Worm (Caenorhabditis elegans) whole organism, young adult: Measurements from ENCODE around the gene atln-1.
A peak's percentile ranks its signal among the peaks of the same experiment; 100 is the strongest.

Source experiments
- B0035.1 ChIP-seq: sonication (generic microtip); optimal IDR thresholded peaks from 2 replicates; lab custom pipeline; 2016; ENCODE audit warnings: missing genetic modification characterization, mild to moderate bottlenecking, missing compliant biosample characterization, missing genotype, missing genetic modification reagents
- B0261.1 ChIP-seq: sonication (generic microtip); optimal IDR thresholded peaks from 2 replicates; lab custom pipeline; 2016; ENCODE audit warnings: mild to moderate bottlenecking, missing genetic modification characterization, moderate library complexity, missing compliant biosample characterization
- F37B4.10 ChIP-seq: fragments of 200-800 bp; sonication (Bioruptor generic); IDR thresholded peaks from 2 replicates; pipeline ENCODE4 v1.3.6; 2022; ENCODE audit warnings: missing genetic modification characterization, missing compliant biosample characterization
- F55B11.4 ChIP-seq: sonication (generic microtip); optimal IDR thresholded peaks from 2 replicates; lab custom pipeline; 2016; ENCODE audit warnings: missing compliant biosample characterization, missing genetic modification characterization, borderline replicate concordance; ENCODE audit not compliant: insufficient read depth
- K11D2.4 ChIP-seq: fragments of 200-800 bp; sonication (Bioruptor generic); IDR thresholded peaks from 2 replicates; pipeline ENCODE4 v1.3.6; 2022; ENCODE audit warnings: missing genetic modification reagents, missing genetic modification characterization, missing compliant biosample characterization
- T07F8.4 ChIP-seq: sonication (generic microtip); optimal IDR thresholded peaks from 2 replicates; lab custom pipeline; 2016; ENCODE audit warnings: mild to moderate bottlenecking, missing genetic modification characterization, moderate library complexity, missing compliant biosample characterization
- T26A5.8 ChIP-seq: sonication (generic microtip); optimal IDR thresholded peaks from 2 replicates; lab custom pipeline; 2016; ENCODE audit warnings: missing genetic modification characterization, missing compliant biosample characterization
- Y56A3A.18 ChIP-seq: fragments of 200-800 bp; sonication (Bioruptor generic); IDR thresholded peaks from 2 replicates; pipeline ENCODE4 v1.3.6; 2022; ENCODE audit warnings: missing genetic modification reagents, missing genetic modification characterization, missing compliant biosample characterization
- Y67H2A.10 ChIP-seq: fragments of 200-800 bp; sonication (Bioruptor generic); conservative IDR thresholded peaks from 2 replicates; pipeline ENCODE4 v1.3.6; 2022; ENCODE audit warnings: missing genetic modification reagents, missing genetic modification characterization, missing compliant biosample characterization
- akir-1 ChIP-seq: fragments of 200-800 bp; sonication (Bioruptor generic); optimal IDR thresholded peaks from 2 replicates; lab custom pipeline; 2018; ENCODE audit warnings: mild to moderate bottlenecking, missing genetic modification characterization, moderate library complexity, missing compliant biosample characterization
- atf-7 ChIP-seq: sonication (generic microtip); optimal IDR thresholded peaks from 2 replicates; lab custom pipeline; 2017; ENCODE audit warnings: mild to moderate bottlenecking, missing genetic modification characterization, missing compliant biosample characterization
- athp-1 ChIP-seq: sonication (generic microtip); optimal IDR thresholded peaks from 2 replicates; lab custom pipeline; 2017; ENCODE audit warnings: mild to moderate bottlenecking, missing genetic modification characterization, missing compliant biosample characterization
- attf-3 ChIP-seq: fragments of 200-800 bp; sonication (Bioruptor generic); conservative IDR thresholded peaks from 2 replicates; pipeline ENCODE4 v1.3.6; 2022; ENCODE audit warnings: missing genetic modification reagents, missing genetic modification characterization, missing compliant biosample characterization
- ceh-100 ChIP-seq: fragments of 200-800 bp; sonication (Bioruptor generic); IDR thresholded peaks from 2 replicates; pipeline ENCODE4 v1.3.6; 2022; ENCODE audit warnings: missing genetic modification reagents, missing genetic modification characterization, missing compliant biosample characterization
- ceh-27 ChIP-seq: fragments of 200-800 bp; sonication (Bioruptor generic); optimal IDR thresholded peaks from 2 replicates; lab custom pipeline; 2018; ENCODE audit warnings: mild to moderate bottlenecking, missing genetic modification characterization, moderate library complexity, missing compliant biosample characterization
- ceh-40 ChIP-seq: fragments of 200-800 bp; sonication (Bioruptor generic); IDR thresholded peaks from 2 replicates; pipeline ENCODE4 v1.3.6; 2022; ENCODE audit warnings: missing genetic modification characterization, missing compliant biosample characterization
- ceh-58 ChIP-seq: fragments of 200-800 bp; sonication (Bioruptor generic); IDR thresholded peaks from 2 replicates; pipeline ENCODE4 v1.3.6; 2022; ENCODE audit warnings: missing genetic modification characterization, missing compliant biosample characterization
- ceh-79 ChIP-seq: sonication (generic microtip); optimal IDR thresholded peaks from 2 replicates; lab custom pipeline; 2017; ENCODE audit warnings: mild to moderate bottlenecking, missing genetic modification characterization, missing compliant biosample characterization
- dox-1 ChIP-seq: fragments of 200-800 bp; sonication (Bioruptor generic); IDR thresholded peaks from 2 replicates; pipeline ENCODE4 v1.3.6; 2022; ENCODE audit warnings: missing genetic modification reagents, missing genetic modification characterization, missing compliant biosample characterization
- dpl-1 ChIP-seq: fragments of 150-350 bp; optimal IDR thresholded peaks from 2 replicates; lab custom pipeline; 2014; ENCODE audit warnings: missing biosample characterization, missing genetic modification reagents, missing genetic modification characterization
- ets-4 ChIP-seq: fragments of 200-800 bp; sonication (Bioruptor generic); optimal IDR thresholded peaks from 2 replicates; lab custom pipeline; 2018; ENCODE audit warnings: mild to moderate bottlenecking, missing genetic modification characterization, missing compliant biosample characterization
- hlh-12 ChIP-seq: sonication (generic microtip); optimal IDR thresholded peaks from 2 replicates; lab custom pipeline; 2016; ENCODE audit warnings: missing genetic modification characterization, missing compliant biosample characterization
- hlh-26 ChIP-seq: fragments of 200-800 bp; sonication (Bioruptor generic); conservative IDR thresholded peaks from 2 replicates; pipeline ENCODE4 v1.3.6; 2022; ENCODE audit warnings: missing genetic modification reagents, missing genetic modification characterization, missing compliant biosample characterization
- hmg-1.2 ChIP-seq: fragments of 200-800 bp; sonication (Bioruptor generic); IDR thresholded peaks from 2 replicates; pipeline ENCODE4 v1.3.6; 2022; ENCODE audit warnings: missing genetic modification reagents, missing genetic modification characterization, missing compliant biosample characterization
- hmg-20 ChIP-seq: fragments of 200-800 bp; sonication (Bioruptor generic); IDR thresholded peaks from 2 replicates; pipeline ENCODE4 v1.3.6; 2022; ENCODE audit warnings: missing genetic modification reagents, missing genetic modification characterization, missing compliant biosample characterization
- hrde-1 ChIP-seq: sonication (generic microtip); optimal IDR thresholded peaks from 2 replicates; lab custom pipeline; 2016; ENCODE audit warnings: missing genetic modification characterization, mild to moderate bottlenecking, missing compliant biosample characterization, moderate library complexity, missing genotype, missing genetic modification reagents, borderline replicate concordance
- lag-1 ChIP-seq: fragments of 200-800 bp; sonication (Bioruptor generic); IDR thresholded peaks from 2 replicates; pipeline ENCODE4 v1.3.6; 2022; ENCODE audit warnings: missing genetic modification reagents, missing genetic modification characterization, missing compliant biosample characterization
- let-526 ChIP-seq: fragments of 200-800 bp; sonication (Bioruptor generic); IDR thresholded peaks from 2 replicates; pipeline ENCODE4 v1.3.6; 2022; ENCODE audit warnings: missing genetic modification reagents, missing genetic modification characterization, missing compliant biosample characterization
- lin-35 ChIP-seq, 3 experiments: fragments of 150-350 bp in 2 of 3; sonication (generic microtip) in 1 of 3; optimal IDR thresholded peaks; 2 replicates each; lab custom pipeline; 2014 to 2018; ENCODE audit warnings: missing biosample characterization in 3 of 3, missing genetic modification characterization in 3 of 3, missing genetic modification reagents in 3 of 3
- lin-40 ChIP-seq: sonication (generic microtip); optimal IDR thresholded peaks from 2 replicates; lab custom pipeline; 2016; ENCODE audit warnings: missing genetic modification characterization, mild to moderate bottlenecking, missing compliant biosample characterization, missing genotype, missing genetic modification reagents
- madf-6 ChIP-seq: fragments of 200-800 bp; sonication (Bioruptor generic); IDR thresholded peaks from 2 replicates; pipeline ENCODE4 v1.3.6; 2022; ENCODE audit warnings: missing genetic modification reagents, missing genetic modification characterization, missing compliant biosample characterization
- mel-28 ChIP-seq: sonication (generic microtip); optimal IDR thresholded peaks from 2 replicates; lab custom pipeline; 2016; ENCODE audit warnings: borderline replicate concordance, mild to moderate bottlenecking, missing genetic modification characterization, missing compliant biosample characterization
- nfya-1 ChIP-seq: sonication (generic microtip); optimal IDR thresholded peaks from 2 replicates; lab custom pipeline; 2017; ENCODE audit warnings: antibody characterized with exemption, missing compliant biosample characterization, missing genetic modification characterization, borderline replicate concordance; ENCODE audit not compliant: insufficient read depth
- nfyb-1 ChIP-seq: fragments of 200-800 bp; sonication (Bioruptor generic); IDR thresholded peaks from 2 replicates; pipeline ENCODE4 v1.3.6; 2022; ENCODE audit warnings: missing genetic modification reagents, missing genetic modification characterization, missing compliant biosample characterization
- nhr-120 ChIP-seq: fragments of 200-800 bp; sonication (Bioruptor generic); IDR thresholded peaks from 2 replicates; pipeline ENCODE4 v1.3.6; 2022; ENCODE audit warnings: missing genetic modification characterization, missing compliant biosample characterization
- nhr-90 ChIP-seq: sonication (generic microtip); optimal IDR thresholded peaks from 2 replicates; lab custom pipeline; 2016; ENCODE audit warnings: missing genotype, mild to moderate bottlenecking, missing genetic modification characterization, missing compliant biosample characterization
- rcor-1 ChIP-seq: fragments of 200-800 bp; sonication (Bioruptor generic); IDR thresholded peaks from 2 replicates; pipeline ENCODE4 v1.3.6; 2022; ENCODE audit warnings: missing genetic modification reagents, missing genetic modification characterization, missing compliant biosample characterization
- repo-1 ChIP-seq: sonication (generic microtip); optimal IDR thresholded peaks from 2 replicates; lab custom pipeline; 2017; ENCODE audit warnings: mild to moderate bottlenecking, missing genetic modification characterization, missing compliant biosample characterization
- snpc-1.1 ChIP-seq: sonication (generic microtip); optimal IDR thresholded peaks from 2 replicates; lab custom pipeline; 2017; ENCODE audit warnings: missing genetic modification characterization, mild to moderate bottlenecking, missing compliant biosample characterization, antibody characterized with exemption, moderate library complexity, missing genotype, missing genetic modification reagents; ENCODE audit not compliant: insufficient read depth
- snpc-4 ChIP-seq, 5 experiments: fragments of 150-350 bp in 1 of 5; sonication (generic microtip) in 4 of 5; optimal IDR thresholded peaks; 2 replicates each; lab custom pipeline; 2014 to 2018; ENCODE audit warnings: missing genetic modification characterization in 5 of 5, missing biosample characterization in 3 of 5, antibody characterized with exemption in 2 of 5, mild to moderate bottlenecking in 2 of 5, missing compliant biosample characterization in 2 of 5, missing genotype in 2 of 5, moderate library complexity in 2 of 5, missing genetic modification reagents in 1 of 5
- tbx-9 ChIP-seq: sonication (generic microtip); optimal IDR thresholded peaks from 2 replicates; lab custom pipeline; 2016; ENCODE audit warnings: borderline replicate concordance, missing genetic modification characterization, inconsistent platforms, missing compliant biosample characterization
- tlf-1 ChIP-seq: fragments of 200-800 bp; sonication (Bioruptor generic); optimal IDR thresholded peaks from 2 replicates; lab custom pipeline; 2018; ENCODE audit warnings: mild to moderate bottlenecking, missing genetic modification characterization, missing compliant biosample characterization
- unc-62 ChIP-seq: fragments of 150-350 bp; optimal IDR thresholded peaks from 2 replicates; lab custom pipeline; 2014; ENCODE audit warnings: missing biosample characterization, missing genetic modification reagents, missing genetic modification characterization
- xnd-1 ChIP-seq: sonication (generic microtip); optimal IDR thresholded peaks from 2 replicates; lab custom pipeline; 2016; ENCODE audit warnings: missing genotype, missing genetic modification reagents, missing genetic modification characterization, missing compliant biosample characterization
- zim-3 ChIP-seq: sonication (generic microtip); optimal IDR thresholded peaks from 2 replicates; lab custom pipeline; 2017; ENCODE audit warnings: mild to moderate bottlenecking, missing genetic modification characterization, moderate library complexity, missing compliant biosample characterization
- ztf-22 ChIP-seq: fragments of 200-800 bp; sonication (Bioruptor generic); optimal IDR thresholded peaks from 2 replicates; lab custom pipeline; 2018; ENCODE audit warnings: mild to moderate bottlenecking, missing genetic modification characterization, moderate library complexity, missing compliant biosample characterization
- ztf-26 ChIP-seq: sonication (generic microtip); optimal IDR thresholded peaks from 2 replicates; lab custom pipeline; 2017; ENCODE audit warnings: missing genetic modification characterization, missing compliant biosample characterization
- ztf-6 ChIP-seq: fragments of 200-800 bp; sonication (Bioruptor generic); IDR thresholded peaks from 2 replicates; pipeline ENCODE4 v1.3.6; 2022; ENCODE audit warnings: missing genetic modification reagents, missing genetic modification characterization, missing compliant biosample characterization

atln-1 gene

DNA sequence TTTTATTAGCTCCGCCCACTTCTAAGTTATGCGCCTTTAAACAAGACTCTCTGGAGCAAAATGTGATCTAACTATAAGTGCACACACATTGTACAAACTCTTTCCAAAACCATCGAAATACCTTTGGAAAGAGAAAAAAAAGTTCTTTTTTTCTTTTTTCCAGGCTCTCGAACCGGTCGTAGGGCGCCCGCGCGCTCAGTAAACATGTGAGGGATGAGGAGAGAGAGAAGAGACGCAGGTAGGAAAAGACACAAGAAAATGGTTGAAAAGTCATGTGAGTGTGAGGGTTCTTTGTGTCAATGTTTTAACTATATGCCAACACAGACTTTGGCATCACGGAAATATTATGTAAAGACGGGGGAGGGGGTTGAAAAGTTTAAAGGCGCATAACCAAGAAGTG lies 14.0 kb upstream of the atln-1 start (continued):
- TF ChIP-seq nfya-1 (tag; lab: Kevin White, UChicago) = no peak
- TF ChIP-seq nhr-120 (GFP tag; lab: Robert Waterston, UW) = no peak
- no peak for TF ChIP-seq attf-3 (GFP tag; lab: Robert Waterston, UW)
- TF ChIP-seq mel-28 (tag; lab: Kevin White, UChicago) = no peak
- TF ChIP-seq unc-62 (GFP tag; lab: Kevin White, UChicago) = no peak
- TF ChIP-seq B0261.1 (tag; lab: Kevin White, UChicago) = no peak
- TF ChIP-seq dox-1 (GFP tag; lab: Robert Waterston, UW) = peak; percentile 65
- TF ChIP-seq B0035.1 (tag; lab: Kevin White, UChicago) = no peak
- no peak for TF ChIP-seq akir-1 (GFP tag; lab: Kevin White, UChicago)
- TF ChIP-seq let-526 (GFP tag; lab: Robert Waterston, UW) = peak; percentile 85; the same call in 1 of the 2 replicates
- TF ChIP-seq hmg-20 = no peak
- TF ChIP-seq F37B4.10 (GFP tag; lab: Robert Waterston, UW) = no peak
- no peak for TF ChIP-seq hlh-26 (GFP tag; lab: Robert Waterston, UW)
- TF ChIP-seq ceh-79 (tag; lab: Kevin White, UChicago) = no peak
- no peak for TF ChIP-seq zim-3 (tag; lab: Kevin White, UChicago)
- no peak for TF ChIP-seq T26A5.8
- TF ChIP-seq nfyb-1 (GFP tag; lab: Robert Waterston, UW) = peak; percentile 54; the same call in 1 of the 2 replicates
- no peak for TF ChIP-seq F55B11.4 (tag; lab: Kevin White, UChicago)
- TF ChIP-seq lin-40 (tag; lab: Kevin White, UChicago) = peak; percentile 78
- TF ChIP-seq athp-1 = no peak
- peak; percentile 41 for TF ChIP-seq ztf-26
- peak; percentile 82 for TF ChIP-seq K11D2.4 (GFP tag; lab: Robert Waterston, UW)
- TF ChIP-seq tbx-9 (tag; lab: Kevin White, UChicago) = no peak
- TF ChIP-seq rcor-1 = no peak
- no peak for TF ChIP-seq lag-1 (GFP tag; lab: Robert Waterston, UW)
- TF ChIP-seq ceh-40 = no peak
- no peak for TF ChIP-seq atf-7
- peak; percentile 62 for TF ChIP-seq ceh-27 (GFP tag; lab: Kevin White, UChicago)
- peak; percentile 76 for TF ChIP-seq hmg-1.2
- TF ChIP-seq ceh-58 (GFP tag; lab: Robert Waterston, UW) = no peak
- TF ChIP-seq T07F8.4 = no peak
- TF ChIP-seq ceh-100 (GFP tag; lab: Robert Waterston, UW) = no peak
- TF ChIP-seq hlh-12 (tag; lab: Kevin White, UChicago) = no peak
- TF ChIP-seq Y67H2A.10 (GFP tag; lab: Robert Waterston, UW) = no peak
- no peak for TF ChIP-seq dpl-1 (GFP tag; lab: Kevin White, UChicago)
- no peak for TF ChIP-seq tlf-1 (GFP tag; lab: Kevin White, UChicago)
- TF ChIP-seq madf-6 (GFP tag; lab: Robert Waterston, UW) = no peak
- 0 out of 2 replicates have a peak, but pooled peaks have one; percentile 38 for TF ChIP-seq Y56A3A.18 (GFP tag; lab: Robert Waterston, UW)
- no peak for TF ChIP-seq hrde-1 (tag; lab: Kevin White, UChicago)
- TF ChIP-seq lin-35 (GFP tag; optimal IDR thresholded peaks at IDR 0.05; lab: Kevin White, UChicago) = peak in 1 of 3 experiments; percentile 28
- TF ChIP-seq ztf-22 (GFP tag; lab: Kevin White, UChicago) = no peak
- TF ChIP-seq repo-1 = no peak
- TF ChIP-seq nhr-90 (tag; lab: Kevin White, UChicago) = no peak
- no peak for TF ChIP-seq ets-4 (GFP tag; lab: Kevin White, UChicago)
- no peak for TF ChIP-seq ztf-6 (GFP tag; lab: Robert Waterston, UW)
- TF ChIP-seq snpc-4 (GFP tag; optimal IDR thresholded peaks at IDR 0.05; lab: Kevin White, UChicago) = no peak
- TF ChIP-seq snpc-4 (tag; optimal IDR thresholded peaks at IDR 0.05; lab: Kevin White, UChicago) = peak in 1 of 4 experiments; percentile 38
- no peak for TF ChIP-seq snpc-1.1 (tag; lab: Kevin White, UChicago)
- TF ChIP-seq xnd-1 (tag; lab: Kevin White, UChicago) = no peak
